Worm (Caenorhabditis elegans) whole organism, young adult: ENCODE measurements around the gene F32H5.4.

Experiments used
- B0019.2 ChIP-seq: fragments of 200-800 bp; sonication (Bioruptor generic); conservative IDR thresholded peaks from 2 replicates; pipeline ENCODE4 v1.3.6; 2022; ENCODE audit warnings: missing genetic modification reagents, missing genetic modification characterization, missing compliant biosample characterization
- C06A6.2 ChIP-seq: fragments of 200-800 bp; sonication (Bioruptor generic); conservative IDR thresholded peaks from 2 replicates; pipeline ENCODE4 v1.3.6; 2022; ENCODE audit warnings: missing genetic modification characterization, missing compliant biosample characterization
- D2030.7 ChIP-seq: fragments of 200-800 bp; sonication (Bioruptor generic); IDR thresholded peaks from 2 replicates; pipeline ENCODE4 v1.3.6; 2022; ENCODE audit warnings: missing genetic modification reagents, missing genetic modification characterization, missing compliant biosample characterization
- F10E7.11 ChIP-seq: sonication (generic microtip); optimal IDR thresholded peaks from 2 replicates; lab custom pipeline; 2017; ENCODE audit warnings: mild to moderate bottlenecking, missing genetic modification characterization, moderate library complexity, missing compliant biosample characterization
- F23B12.7 ChIP-seq: sonication (generic microtip); optimal IDR thresholded peaks from 2 replicates; lab custom pipeline; 2017; ENCODE audit warnings: missing genetic modification characterization, mild to moderate bottlenecking, missing compliant biosample characterization, antibody characterized with exemption, moderate library complexity; ENCODE audit not compliant: insufficient read depth
- F55B11.4 ChIP-seq: sonication (generic microtip); optimal IDR thresholded peaks from 2 replicates; lab custom pipeline; 2016; ENCODE audit warnings: missing compliant biosample characterization, missing genetic modification characterization, borderline replicate concordance; ENCODE audit not compliant: insufficient read depth
- K11D2.4 ChIP-seq: fragments of 200-800 bp; sonication (Bioruptor generic); IDR thresholded peaks from 2 replicates; pipeline ENCODE4 v1.3.6; 2022; ENCODE audit warnings: missing genetic modification reagents, missing genetic modification characterization, missing compliant biosample characterization
- K12H6.12 ChIP-seq: fragments of 200-800 bp; sonication (Bioruptor generic); optimal IDR thresholded peaks from 2 replicates; lab custom pipeline; 2018; ENCODE audit warnings: mild to moderate bottlenecking, missing genetic modification characterization, missing compliant biosample characterization
- T26A5.8 ChIP-seq: sonication (generic microtip); optimal IDR thresholded peaks from 2 replicates; lab custom pipeline; 2016; ENCODE audit warnings: missing genetic modification characterization, missing compliant biosample characterization
- Y79H2A.3 ChIP-seq: fragments of 200-800 bp; sonication (Bioruptor generic); conservative IDR thresholded peaks from 2 replicates; pipeline ENCODE4 v1.3.6; 2022; ENCODE audit warnings: missing genetic modification reagents, missing genetic modification characterization, missing compliant biosample characterization
- Y95B8A.8 ChIP-seq: fragments of 200-800 bp; sonication (Bioruptor generic); IDR thresholded peaks from 2 replicates; pipeline ENCODE4 v1.3.6; 2022; ENCODE audit warnings: missing genetic modification reagents, missing genetic modification characterization, missing compliant biosample characterization
- ceh-27 ChIP-seq: fragments of 200-800 bp; sonication (Bioruptor generic); optimal IDR thresholded peaks from 2 replicates; lab custom pipeline; 2018; ENCODE audit warnings: mild to moderate bottlenecking, missing genetic modification characterization, moderate library complexity, missing compliant biosample characterization
- efl-1 ChIP-seq: fragments of 150-350 bp; optimal IDR thresholded peaks from 2 replicates; lab custom pipeline; 2014; ENCODE audit warnings: missing biosample characterization, missing genetic modification reagents, missing genetic modification characterization
- egrh-3 ChIP-seq: fragments of 200-800 bp; sonication (Bioruptor generic); IDR thresholded peaks from 2 replicates; pipeline ENCODE4 v1.3.6; 2022; ENCODE audit warnings: missing genetic modification reagents, missing genetic modification characterization, missing compliant biosample characterization
- ekl-4 ChIP-seq: fragments of 200-800 bp; sonication (Bioruptor generic); IDR thresholded peaks from 2 replicates; pipeline ENCODE4 v1.3.6; 2022; ENCODE audit warnings: missing genetic modification reagents, missing genetic modification characterization, missing compliant biosample characterization
- fkh-3 ChIP-seq: sonication (generic microtip); optimal IDR thresholded peaks from 2 replicates; lab custom pipeline; 2016; ENCODE audit warnings: mild to moderate bottlenecking, missing genetic modification characterization, missing compliant biosample characterization
- him-1 ChIP-seq: sonication (generic microtip); optimal IDR thresholded peaks from 2 replicates; lab custom pipeline; 2016; ENCODE audit warnings: missing genotype, missing genetic modification reagents, missing genetic modification characterization, missing compliant biosample characterization
- hlh-12 ChIP-seq: sonication (generic microtip); optimal IDR thresholded peaks from 2 replicates; lab custom pipeline; 2016; ENCODE audit warnings: missing genetic modification characterization, missing compliant biosample characterization
- hlh-26 ChIP-seq: fragments of 200-800 bp; sonication (Bioruptor generic); conservative IDR thresholded peaks from 2 replicates; pipeline ENCODE4 v1.3.6; 2022; ENCODE audit warnings: missing genetic modification reagents, missing genetic modification characterization, missing compliant biosample characterization
- hrde-1 ChIP-seq: sonication (generic microtip); optimal IDR thresholded peaks from 2 replicates; lab custom pipeline; 2016; ENCODE audit warnings: missing genetic modification characterization, mild to moderate bottlenecking, missing compliant biosample characterization, moderate library complexity, missing genotype, missing genetic modification reagents, borderline replicate concordance
- lin-26 ChIP-seq: fragments of 200-800 bp; sonication (Bioruptor generic); IDR thresholded peaks from 2 replicates; pipeline ENCODE4 v1.3.6; 2022; ENCODE audit warnings: missing genetic modification reagents, missing genetic modification characterization, missing compliant biosample characterization
- lin-35 ChIP-seq, 3 experiments: fragments of 150-350 bp in 2 of 3; sonication (generic microtip) in 1 of 3; optimal IDR thresholded peaks; 2 replicates each; lab custom pipeline; 2014 to 2018; ENCODE audit warnings: missing biosample characterization in 3 of 3, missing genetic modification characterization in 3 of 3, missing genetic modification reagents in 3 of 3
- lin-54 ChIP-seq: fragments of 200-800 bp; sonication (Bioruptor generic); optimal IDR thresholded peaks from 2 replicates; lab custom pipeline; 2018; ENCODE audit warnings: mild to moderate bottlenecking, missing genetic modification characterization, missing compliant biosample characterization
- lir-1 ChIP-seq: fragments of 200-800 bp; sonication (Bioruptor generic); conservative IDR thresholded peaks from 2 replicates; pipeline ENCODE4 v1.3.6; 2022; ENCODE audit warnings: missing genetic modification reagents, missing genetic modification characterization, missing compliant biosample characterization
- lsy-27 ChIP-seq: sonication (generic microtip); optimal IDR thresholded peaks from 2 replicates; lab custom pipeline; 2017; ENCODE audit warnings: missing genetic modification characterization, mild to moderate bottlenecking, missing compliant biosample characterization, antibody characterized with exemption, missing genotype, borderline replicate concordance; ENCODE audit not compliant: insufficient read depth
- madf-6 ChIP-seq: fragments of 200-800 bp; sonication (Bioruptor generic); IDR thresholded peaks from 2 replicates; pipeline ENCODE4 v1.3.6; 2022; ENCODE audit warnings: missing genetic modification reagents, missing genetic modification characterization, missing compliant biosample characterization
- mcd-1 ChIP-seq: fragments of 200-800 bp; sonication (Bioruptor generic); IDR thresholded peaks from 2 replicates; pipeline ENCODE4 v1.3.6; 2022; ENCODE audit warnings: missing genetic modification reagents, missing genetic modification characterization, missing compliant biosample characterization
- mel-28 ChIP-seq: sonication (generic microtip); optimal IDR thresholded peaks from 2 replicates; lab custom pipeline; 2016; ENCODE audit warnings: borderline replicate concordance, mild to moderate bottlenecking, missing genetic modification characterization, missing compliant biosample characterization
- nhr-179 ChIP-seq: sonication (generic microtip); optimal IDR thresholded peaks from 2 replicates; lab custom pipeline; 2016; ENCODE audit warnings: mild to moderate bottlenecking, missing genetic modification characterization, missing compliant biosample characterization
- nhr-80 ChIP-seq: sonication (generic microtip); optimal IDR thresholded peaks from 2 replicates; lab custom pipeline; 2016; ENCODE audit warnings: missing genetic modification characterization, missing compliant biosample characterization
- nhr-90 ChIP-seq: sonication (generic microtip); optimal IDR thresholded peaks from 2 replicates; lab custom pipeline; 2016; ENCODE audit warnings: missing genotype, mild to moderate bottlenecking, missing genetic modification characterization, missing compliant biosample characterization
- snpc-1.1 ChIP-seq: sonication (generic microtip); optimal IDR thresholded peaks from 2 replicates; lab custom pipeline; 2017; ENCODE audit warnings: missing genetic modification characterization, mild to moderate bottlenecking, missing compliant biosample characterization, antibody characterized with exemption, moderate library complexity, missing genotype, missing genetic modification reagents; ENCODE audit not compliant: insufficient read depth
- snpc-3.4 ChIP-seq: sonication (generic microtip); optimal IDR thresholded peaks from 2 replicates; lab custom pipeline; 2017; ENCODE audit warnings: missing genetic modification characterization, mild to moderate bottlenecking, missing compliant biosample characterization, antibody characterized with exemption, moderate library complexity, missing genotype, missing genetic modification reagents
- snpc-4 ChIP-seq, 5 experiments: fragments of 150-350 bp in 1 of 5; sonication (generic microtip) in 4 of 5; optimal IDR thresholded peaks; 2 replicates each; lab custom pipeline; 2014 to 2018; ENCODE audit warnings: missing genetic modification characterization in 5 of 5, missing biosample characterization in 3 of 5, antibody characterized with exemption in 2 of 5, mild to moderate bottlenecking in 2 of 5, missing compliant biosample characterization in 2 of 5, missing genotype in 2 of 5, moderate library complexity in 2 of 5, missing genetic modification reagents in 1 of 5
- somi-1 ChIP-seq: fragments of 200-800 bp; sonication (Bioruptor generic); optimal IDR thresholded peaks from 2 replicates; lab custom pipeline; 2018; ENCODE audit warnings: mild to moderate bottlenecking, missing genetic modification characterization, missing compliant biosample characterization
- sptf-2 ChIP-seq: fragments of 200-800 bp; sonication (Bioruptor generic); optimal IDR thresholded peaks from 2 replicates; lab custom pipeline; 2018; ENCODE audit warnings: mild to moderate bottlenecking, missing genetic modification characterization, missing compliant biosample characterization
- tbx-9 ChIP-seq: sonication (generic microtip); optimal IDR thresholded peaks from 2 replicates; lab custom pipeline; 2016; ENCODE audit warnings: borderline replicate concordance, missing genetic modification characterization, inconsistent platforms, missing compliant biosample characterization
- tlf-1 ChIP-seq: fragments of 200-800 bp; sonication (Bioruptor generic); optimal IDR thresholded peaks from 2 replicates; lab custom pipeline; 2018; ENCODE audit warnings: mild to moderate bottlenecking, missing genetic modification characterization, missing compliant biosample characterization
- unc-62 ChIP-seq: fragments of 150-350 bp; optimal IDR thresholded peaks from 2 replicates; lab custom pipeline; 2014; ENCODE audit warnings: missing biosample characterization, missing genetic modification reagents, missing genetic modification characterization
- zfh-2 ChIP-seq: fragments of 200-800 bp; sonication (Bioruptor generic); conservative IDR thresholded peaks from 2 replicates; pipeline ENCODE4 v1.3.6; 2022; ENCODE audit warnings: missing genetic modification reagents, missing genetic modification characterization, missing compliant biosample characterization
- ztf-22 ChIP-seq: fragments of 200-800 bp; sonication (Bioruptor generic); optimal IDR thresholded peaks from 2 replicates; lab custom pipeline; 2018; ENCODE audit warnings: mild to moderate bottlenecking, missing genetic modification characterization, moderate library complexity, missing compliant biosample characterization
- ztf-25 ChIP-seq: fragments of 200-800 bp; sonication (Bioruptor generic); IDR thresholded peaks from 2 replicates; pipeline ENCODE4 v1.3.6; 2022; ENCODE audit warnings: missing genetic modification reagents, missing genetic modification characterization, missing compliant biosample characterization
- ztf-28 ChIP-seq: fragments of 200-800 bp; sonication (Bioruptor generic); IDR thresholded peaks from 2 replicates; pipeline ENCODE4 v1.3.6; 2022; ENCODE audit warnings: missing genetic modification reagents, missing genetic modification characterization, missing compliant biosample characterization

Gene F32H5.4

ce11 chrV:13387472-13387871, 27.1 kb downstream of the F32H5.4 start:
- TF ChIP-seq sptf-2 (GFP tag; lab: Kevin White, UChicago): no peak
- TF ChIP-seq C06A6.2 (GFP tag; lab: Robert Waterston, UW): no peak
- no peak for TF ChIP-seq nhr-179 (tag; lab: Kevin White, UChicago)
- TF ChIP-seq, all 124 proteins: peak for 0

ce11 chrV:13388961-13389360, 28.6 kb downstream of the F32H5.4 start:
- TF ChIP-seq mel-28 (tag; lab: Kevin White, UChicago): no peak
- no peak for TF ChIP-seq lir-1 (GFP tag; lab: Robert Waterston, UW)
- TF ChIP-seq tbx-9 (tag; lab: Kevin White, UChicago): no peak
- TF ChIP-seq egrh-3: no peak
- TF ChIP-seq ztf-22 (GFP tag; lab: Kevin White, UChicago): no peak
- no peak for TF ChIP-seq him-1 (tag; lab: Kevin White, UChicago)
- no peak for TF ChIP-seq somi-1 (GFP tag; lab: Kevin White, UChicago)
- no peak for TF ChIP-seq hlh-12 (tag; lab: Kevin White, UChicago)
- TF ChIP-seq snpc-4 (GFP tag; optimal IDR thresholded peaks at IDR 0.05; lab: Kevin White, UChicago): no peak
- no peak for TF ChIP-seq snpc-4 (tag; optimal IDR thresholded peaks at IDR 0.05; lab: Kevin White, UChicago)
- TF ChIP-seq nhr-80 (tag; lab: Kevin White, UChicago): no peak
- no peak for TF ChIP-seq hlh-26 (GFP tag; lab: Robert Waterston, UW)
- TF ChIP-seq ztf-28 (GFP tag; lab: Robert Waterston, UW): no peak
- TF ChIP-seq unc-62 (GFP tag; lab: Kevin White, UChicago): no peak
- TF ChIP-seq Y95B8A.8 (GFP tag; lab: Robert Waterston, UW): no peak
- TF ChIP-seq ztf-25: no peak
- TF ChIP-seq B0019.2 (GFP tag; lab: Robert Waterston, UW): no peak
- TF ChIP-seq efl-1: no peak
- no peak for TF ChIP-seq Y79H2A.3
- TF ChIP-seq F10E7.11: no peak
- no peak for TF ChIP-seq ceh-27 (GFP tag; lab: Kevin White, UChicago)

ce11 chrV:13389454-13389853, 29.1 kb downstream of the F32H5.4 start:
- no peak for TF ChIP-seq F55B11.4
- no peak for TF ChIP-seq hlh-26 (GFP tag; lab: Robert Waterston, UW)
- no peak for TF ChIP-seq T26A5.8 (tag; lab: Kevin White, UChicago)
- TF ChIP-seq ekl-4 (GFP tag; lab: Robert Waterston, UW): no peak
- no peak for TF ChIP-seq ceh-27 (GFP tag; lab: Kevin White, UChicago)
- no peak for TF ChIP-seq lin-26 (GFP tag; lab: Robert Waterston, UW)
- no peak for TF ChIP-seq snpc-3.4 (tag; lab: Kevin White, UChicago)
- no peak for TF ChIP-seq tlf-1 (GFP tag; lab: Kevin White, UChicago)
- TF ChIP-seq C06A6.2 (GFP tag; lab: Robert Waterston, UW): no peak
- no peak for TF ChIP-seq K11D2.4 (GFP tag; lab: Robert Waterston, UW)
- TF ChIP-seq madf-6 (GFP tag; lab: Robert Waterston, UW): no peak
- no peak for TF ChIP-seq D2030.7 (GFP tag; lab: Robert Waterston, UW)
- no peak for TF ChIP-seq fkh-3 (tag; lab: Kevin White, UChicago)
- TF ChIP-seq hrde-1 (tag; lab: Kevin White, UChicago): no peak
- TF ChIP-seq, all 124 proteins: peak for 0

DNA sequence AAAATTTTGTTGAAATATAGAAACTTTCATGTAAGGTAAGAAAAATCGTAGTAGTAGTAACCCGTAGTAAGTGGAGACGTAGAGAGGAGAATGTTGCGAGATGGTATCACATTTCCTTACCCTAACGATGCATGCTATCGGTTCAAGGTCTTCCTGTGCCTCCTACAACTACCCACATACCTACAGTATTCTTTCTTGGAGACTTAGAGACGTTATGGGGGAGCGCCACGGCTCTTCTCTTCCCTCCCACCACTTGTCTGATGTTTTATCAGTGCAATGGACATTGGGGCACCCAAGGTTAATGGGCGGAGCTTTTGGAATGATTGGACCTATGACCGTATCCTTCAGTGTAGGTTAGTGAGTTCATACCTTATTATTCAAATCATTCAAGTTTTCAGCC, 30.6 kb downstream of the F32H5.4 start:
- TF ChIP-seq somi-1 (GFP tag; lab: Kevin White, UChicago) (no peak), mcd-1 (no peak), nhr-80 (tag; lab: Kevin White, UChicago) (no peak), zfh-2 (GFP tag; lab: Robert Waterston, UW) (no peak), lin-54 (GFP tag; lab: Kevin White, UChicago) (no peak), hlh-26 (GFP tag; lab: Robert Waterston, UW) (no peak), lin-35 (GFP tag; optimal IDR thresholded peaks at IDR 0.05; lab: Kevin White, UChicago) (no peak), K12H6.12 (tag; lab: Kevin White, UChicago) (no peak), F23B12.7 (no peak), snpc-1.1 (no peak), nhr-90 (tag; lab: Kevin White, UChicago) (no peak), lsy-27 (no peak), D2030.7 (GFP tag; lab: Robert Waterston, UW) (no peak), lin-26 (GFP tag; lab: Robert Waterston, UW) (no peak)
